Worm (Caenorhabditis elegans) whole organism, L2 larva: ENCODE data around the gene nhr-172.

Experiments used
- C34F6.9 ChIP-seq: fragments of 150-350 bp; optimal IDR thresholded peaks from 2 replicates; lab custom pipeline; 2014; ENCODE audit warnings: missing biosample characterization, missing genetic modification characterization
- F13H6.1 ChIP-seq: sonication (generic microtip); optimal IDR thresholded peaks from 2 replicates; lab custom pipeline; 2016; ENCODE audit warnings: missing genetic modification characterization, missing compliant biosample characterization
- R02D3.7 ChIP-seq: fragments of 150-350 bp; optimal IDR thresholded peaks from 2 replicates; lab custom pipeline; 2014; ENCODE audit warnings: missing biosample characterization, missing genetic modification characterization
- Y55F3AM.14 ChIP-seq: fragments of 200-800 bp; sonication (Bioruptor generic); optimal IDR thresholded peaks from 2 replicates; lab custom pipeline; 2018; ENCODE audit warnings: mild to moderate bottlenecking, missing genetic modification characterization, missing compliant biosample characterization
- ZK546.5 ChIP-seq: sonication (generic microtip); optimal IDR thresholded peaks from 2 replicates; lab custom pipeline; 2017; ENCODE audit warnings: missing biosample characterization, missing genetic modification characterization
- aly-2 ChIP-seq: fragments of 150-350 bp; optimal IDR thresholded peaks from 2 replicates; lab custom pipeline; 2014; ENCODE audit warnings: missing biosample characterization, missing genetic modification characterization
- ama-1 ChIP-seq: fragments of 150-350 bp; optimal IDR thresholded peaks from 2 replicates; lab custom pipeline; 2018; ENCODE audit warnings: inconsistent platforms
- blmp-1 ChIP-seq: sonication (generic microtip); optimal IDR thresholded peaks from 2 replicates; lab custom pipeline; 2017; ENCODE audit warnings: missing genetic modification characterization, mild to moderate bottlenecking, missing compliant biosample characterization, antibody characterized with exemption, moderate library complexity; ENCODE audit not compliant: insufficient read depth
- ceh-16 ChIP-seq: fragments of 150-350 bp; optimal IDR thresholded peaks from 2 replicates; lab custom pipeline; 2014; ENCODE audit warnings: missing biosample characterization, missing genetic modification characterization
- ceh-82 ChIP-seq: fragments of 150-350 bp; optimal IDR thresholded peaks from 2 replicates; lab custom pipeline; 2014; ENCODE audit warnings: missing biosample characterization, missing genetic modification characterization
- crh-2 ChIP-seq: sonication (generic microtip); optimal IDR thresholded peaks from 2 replicates; lab custom pipeline; 2017; ENCODE audit warnings: missing biosample characterization, missing genetic modification characterization
- dmd-4 ChIP-seq: sonication (generic microtip); optimal IDR thresholded peaks from 2 replicates; lab custom pipeline; 2017; ENCODE audit warnings: missing biosample characterization, missing genetic modification characterization
- egl-27 ChIP-seq: sonication (generic microtip); optimal IDR thresholded peaks from 3 replicates; lab custom pipeline; 2017; ENCODE audit warnings: missing biosample characterization, missing genetic modification reagents, missing genetic modification characterization
- elt-3 ChIP-seq: sonication (generic microtip); optimal IDR thresholded peaks from 2 replicates; lab custom pipeline; 2017; ENCODE audit warnings: missing biosample characterization, missing genetic modification characterization
- lin-11 ChIP-seq: fragments of 150-350 bp; sonication (generic microtip); optimal IDR thresholded peaks from 2 replicates; lab custom pipeline; 2014; ENCODE audit warnings: missing biosample characterization, missing genetic modification characterization, inconsistent platforms, mixed read lengths
- lin-39 ChIP-seq: fragments of 150-350 bp; optimal IDR thresholded peaks from 2 replicates; lab custom pipeline; 2014; ENCODE audit warnings: missing biosample characterization, missing genetic modification reagents, missing genetic modification characterization
- lsy-2 ChIP-seq, 2 experiments: fragments of 150-350 bp in 1 of 2; sonication (generic microtip) in 1 of 2; optimal IDR thresholded peaks; 2 replicates each; lab custom pipeline; 2014 to 2017; ENCODE audit warnings: missing biosample characterization in 2 of 2, missing genetic modification characterization in 2 of 2
- mab-5 ChIP-seq: fragments of 150-350 bp; optimal IDR thresholded peaks from 2 replicates; lab custom pipeline; 2014; ENCODE audit warnings: missing biosample characterization, missing genetic modification characterization
- mbf-1 ChIP-seq: sonication (generic microtip); optimal IDR thresholded peaks from 2 replicates; lab custom pipeline; 2017; ENCODE audit warnings: missing biosample characterization, missing genetic modification characterization
- mdl-1 ChIP-seq, 2 experiments: fragments of 150-350 bp in 1 of 2; sonication (generic microtip) in 1 of 2; optimal IDR thresholded peaks; 2 replicates each; lab custom pipeline; 2017; ENCODE audit warnings: missing biosample characterization in 2 of 2, missing genetic modification characterization in 2 of 2
- nhr-10 ChIP-seq: sonication (generic microtip); optimal IDR thresholded peaks from 2 replicates; lab custom pipeline; 2017; ENCODE audit warnings: missing biosample characterization, missing genetic modification characterization
- nhr-12 ChIP-seq: fragments of 150-350 bp; optimal IDR thresholded peaks from 2 replicates; lab custom pipeline; 2014; ENCODE audit warnings: missing biosample characterization, missing genetic modification characterization
- nhr-23 ChIP-seq: fragments of 150-350 bp; optimal IDR thresholded peaks from 2 replicates; lab custom pipeline; 2014; ENCODE audit warnings: missing biosample characterization, missing genetic modification reagents, missing genetic modification characterization
- nhr-237 ChIP-seq: fragments of 150-350 bp; optimal IDR thresholded peaks from 2 replicates; lab custom pipeline; 2014; ENCODE audit warnings: missing biosample characterization, missing genetic modification characterization
- nhr-25 ChIP-seq: fragments of 150-350 bp; sonication (generic microtip); optimal IDR thresholded peaks from 3 replicates; lab custom pipeline; 2014; ENCODE audit warnings: missing biosample characterization, missing genetic modification characterization
- nhr-6 ChIP-seq: fragments of 150-350 bp; optimal IDR thresholded peaks from 2 replicates; lab custom pipeline; 2014; ENCODE audit warnings: missing biosample characterization, missing genetic modification characterization
- nhr-77 ChIP-seq: fragments of 150-350 bp; optimal IDR thresholded peaks from 2 replicates; lab custom pipeline; 2014; ENCODE audit warnings: missing biosample characterization, missing genetic modification characterization
- sem-4 ChIP-seq: fragments of 150-350 bp; optimal IDR thresholded peaks from 2 replicates; lab custom pipeline; 2014; ENCODE audit warnings: missing biosample characterization, missing genetic modification reagents, missing genetic modification characterization
- skn-1 ChIP-seq: sonication (generic microtip); optimal IDR thresholded peaks from 2 replicates; lab custom pipeline; 2017; ENCODE audit warnings: missing biosample characterization, missing genetic modification characterization
- sma-3 ChIP-seq: sonication (generic microtip); optimal IDR thresholded peaks from 2 replicates; lab custom pipeline; 2016; ENCODE audit warnings: missing genetic modification reagents, missing genetic modification characterization, missing compliant biosample characterization
- snpc-4 ChIP-seq: fragments of 150-350 bp; optimal IDR thresholded peaks from 2 replicates; lab custom pipeline; 2014; ENCODE audit warnings: missing biosample characterization, missing genetic modification characterization
- unc-39 ChIP-seq: fragments of 150-350 bp; optimal IDR thresholded peaks from 2 replicates; lab custom pipeline; 2014; ENCODE audit warnings: missing biosample characterization, missing genetic modification characterization
- unc-55 ChIP-seq: fragments of 150-350 bp; sonication (generic microtip); optimal IDR thresholded peaks from 3 replicates; lab custom pipeline; 2014; ENCODE audit warnings: missing biosample characterization, missing genetic modification reagents, missing genetic modification characterization
- unc-62 ChIP-seq: fragments of 150-350 bp; optimal IDR thresholded peaks from 2 replicates; lab custom pipeline; 2014; ENCODE audit warnings: missing biosample characterization, missing genetic modification reagents, missing genetic modification characterization
- zag-1 ChIP-seq: fragments of 150-350 bp; optimal IDR thresholded peaks from 2 replicates; lab custom pipeline; 2014; ENCODE audit warnings: missing biosample characterization, missing genetic modification characterization

Gene nhr-172

DNA sequence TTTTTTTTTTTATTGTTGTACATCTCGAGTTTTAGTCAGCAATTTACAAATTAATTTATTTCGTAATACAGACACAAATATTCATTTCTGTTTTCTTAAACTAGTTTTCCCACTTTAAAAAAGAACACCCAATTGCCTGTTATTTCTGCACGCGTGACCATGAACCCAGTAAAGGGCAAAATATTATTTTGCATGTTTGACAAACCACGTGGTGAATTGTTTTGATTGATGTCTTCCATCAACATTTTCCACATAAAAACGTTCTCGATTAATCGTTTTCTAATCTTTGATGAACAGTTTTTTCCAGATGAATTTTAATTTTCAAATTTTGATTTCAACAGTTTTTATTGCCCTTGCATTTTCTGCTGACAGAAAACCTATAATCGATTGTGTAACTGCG lies 16.9 kb downstream of the nhr-172 start, which contains the start of gene C54F6.18:
C54F6.18 (plus strand) TSS at position 301 of the 400 bp plus-strand sequence.
- TF ChIP-seq nhr-10 (no peak), mbf-1 (tag; lab: Kevin White, UChicago) (no peak)
- TF ChIP-seq, all 48 proteins: peak for 0

DNA sequence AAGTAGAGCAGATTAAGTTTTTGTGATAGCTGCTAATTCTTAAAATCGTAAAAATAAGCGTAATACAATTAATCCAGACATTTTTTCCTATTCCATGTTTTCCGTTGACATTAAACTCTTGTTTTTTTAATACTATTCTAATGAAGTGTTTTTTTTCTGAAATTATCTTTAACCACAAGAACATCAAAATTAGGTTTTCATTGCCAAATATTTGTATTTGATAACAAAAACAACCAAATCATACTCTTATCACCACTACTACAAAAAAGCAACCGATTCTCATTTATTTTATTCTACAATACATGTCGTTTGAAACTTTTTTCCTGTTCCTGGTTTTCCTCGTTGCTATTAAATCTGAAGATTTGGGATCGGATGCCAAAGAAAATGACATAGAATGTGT lies 18.4 kb downstream of the nhr-172 start, which contains the start of gene C54F6.17:
C54F6.17 (plus strand) TSS at position 301 of the 400 bp plus-strand sequence.
- TF ChIP-seq dmd-4 (tag; lab: Kevin White, UChicago) (no peak), nhr-23 (tag; lab: Kevin White, UChicago) (no peak)

DNA sequence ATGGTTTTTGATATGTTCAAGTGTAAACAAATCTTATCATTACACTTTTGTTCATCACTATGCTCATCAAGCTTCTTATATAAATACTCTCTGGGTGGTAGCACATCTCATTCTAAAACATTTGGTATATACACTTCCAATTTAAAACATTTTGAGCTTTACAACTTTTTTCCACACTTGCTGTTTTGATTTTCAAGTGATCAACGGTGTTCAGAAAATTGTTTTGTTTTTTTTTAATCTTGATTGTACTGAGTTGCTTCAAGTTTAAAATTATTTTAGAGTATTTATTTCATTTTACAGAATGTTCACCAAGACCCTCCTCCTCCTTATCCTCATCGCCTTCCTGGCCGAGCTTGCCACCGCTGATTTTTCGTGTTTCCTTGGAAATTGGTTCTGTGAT lies 20.0 kb downstream of the nhr-172 start, which contains the start of gene C54F6.5:
C54F6.5 (plus strand) TSS at position 301 of the 400 bp plus-strand sequence.
- TF ChIP-seq nhr-12 (tag; lab: Kevin White, UChicago) (no peak), mab-5 (no peak), ceh-16 (tag; lab: Kevin White, UChicago) (no peak), lin-11 (tag; lab: Kevin White, UChicago) (no peak), ceh-82 (tag; lab: Kevin White, UChicago) (no peak), sma-3 (GFP tag; lab: Kevin White, UChicago) (no peak), nhr-6 (no peak), crh-2 (no peak), ama-1 (lab: Kevin White, UChicago) (no peak), nhr-10 (no peak), unc-62 (GFP tag; lab: Kevin White, UChicago) (no peak), R02D3.7 (no peak), nhr-25 (tag; lab: Kevin White, UChicago) (no peak), aly-2 (tag; lab: Kevin White, UChicago) (no peak), elt-3 (tag; lab: Kevin White, UChicago) (no peak)

DNA sequence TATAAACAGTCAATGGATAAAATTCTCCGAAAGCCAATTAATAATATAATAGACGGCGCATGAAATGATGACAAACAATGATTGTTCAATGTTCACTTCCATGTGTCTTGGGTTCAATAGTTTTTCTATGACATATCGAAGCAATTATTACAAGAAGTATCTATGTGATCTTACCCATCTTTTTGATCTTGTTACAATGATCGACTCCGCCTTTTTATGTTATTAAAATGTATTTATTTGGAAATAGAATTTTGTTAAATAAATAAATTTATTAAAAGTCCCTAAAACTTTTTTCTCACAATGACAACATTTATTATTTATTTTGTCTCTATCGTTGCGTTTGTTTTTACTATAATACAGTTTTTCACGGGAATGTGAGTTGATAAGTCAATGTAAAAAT lies 21.0 kb downstream of the nhr-172 start, which contains the start of gene swt-2:
swt-2 (plus strand) TSS at position 301 of the 400 bp plus-strand sequence.
- no peak for TF ChIP-seq lsy-2 (tag; optimal IDR thresholded peaks at IDR 0.05; lab: Kevin White, UChicago)
- TF ChIP-seq mdl-1 (tag; optimal IDR thresholded peaks at IDR 0.05; lab: Kevin White, UChicago) = no peak
- TF ChIP-seq nhr-237 (tag; lab: Kevin White, UChicago) = no peak
- TF ChIP-seq egl-27 (tag; lab: Kevin White, UChicago) = no peak
- no peak for TF ChIP-seq nhr-23 (tag; lab: Kevin White, UChicago)
- TF ChIP-seq nhr-25 (tag; lab: Kevin White, UChicago) = no peak
- no peak for TF ChIP-seq sem-4 (tag; lab: Kevin White, UChicago)
- no peak for TF ChIP-seq blmp-1 (tag; lab: Kevin White, UChicago)
- no peak for TF ChIP-seq zag-1 (tag; lab: Kevin White, UChicago)
- no peak for TF ChIP-seq elt-3 (tag; lab: Kevin White, UChicago)

DNA sequence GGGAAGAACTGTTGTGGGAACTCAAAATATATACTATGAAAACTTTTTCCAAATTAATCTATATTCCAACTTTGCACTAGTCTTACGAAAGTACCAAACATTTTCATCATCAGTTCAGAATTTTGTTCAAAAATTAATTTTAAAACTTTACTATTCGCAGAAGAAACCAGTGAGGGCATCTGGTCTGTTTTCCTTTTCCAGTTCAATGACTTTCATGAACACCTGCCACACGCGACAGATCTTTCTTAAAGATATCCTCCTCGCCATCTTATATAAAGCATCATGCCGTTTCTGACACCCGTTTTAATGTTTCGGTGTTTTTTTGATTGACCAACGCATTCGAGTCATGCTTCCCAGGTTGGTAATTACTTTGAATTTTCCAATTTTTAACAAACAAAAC lies 24.2 kb downstream of the nhr-172 start, which contains the start of gene C54F6.3:
C54F6.3 (plus strand) TSS at position 301 of the 400 bp plus-strand sequence.
- TF ChIP-seq snpc-4 (tag; lab: Kevin White, UChicago) (no peak), mab-5 (no peak), mbf-1 (tag; lab: Kevin White, UChicago) (no peak), unc-39 (tag; lab: Kevin White, UChicago) (no peak), C34F6.9 (tag; lab: Kevin White, UChicago) (no peak), crh-2 (no peak), sma-3 (GFP tag; lab: Kevin White, UChicago) (no peak), Y55F3AM.14 (GFP tag; lab: Kevin White, UChicago) (no peak)

DNA sequence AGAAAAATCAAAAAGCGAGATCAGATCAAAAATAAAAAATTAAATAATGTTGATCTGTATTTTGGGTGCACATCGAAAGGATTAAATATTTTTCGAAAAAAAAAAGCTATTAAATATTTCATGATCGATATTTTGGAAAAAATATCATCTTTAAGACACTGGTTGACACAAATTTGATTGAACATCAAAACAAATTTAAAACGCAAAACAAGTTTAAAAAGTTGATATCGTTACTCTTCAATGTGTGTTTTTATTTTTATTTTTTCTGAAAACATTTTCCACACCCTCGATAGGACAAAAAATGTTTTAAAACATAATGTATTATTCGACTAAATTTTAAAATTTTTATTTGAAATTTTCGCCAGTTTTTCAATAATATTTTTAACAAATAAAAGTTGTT lies 29.2 kb downstream of the nhr-172 start, which contains the start of gene C54F6.12:
C54F6.12 (minus strand) TSS at position 101 of the 400 bp plus-strand sequence.
- TF ChIP-seq sma-3 (GFP tag; lab: Kevin White, UChicago) = no peak
- TF ChIP-seq crh-2 = no peak
- TF ChIP-seq sem-4 (tag; lab: Kevin White, UChicago) = no peak

DNA sequence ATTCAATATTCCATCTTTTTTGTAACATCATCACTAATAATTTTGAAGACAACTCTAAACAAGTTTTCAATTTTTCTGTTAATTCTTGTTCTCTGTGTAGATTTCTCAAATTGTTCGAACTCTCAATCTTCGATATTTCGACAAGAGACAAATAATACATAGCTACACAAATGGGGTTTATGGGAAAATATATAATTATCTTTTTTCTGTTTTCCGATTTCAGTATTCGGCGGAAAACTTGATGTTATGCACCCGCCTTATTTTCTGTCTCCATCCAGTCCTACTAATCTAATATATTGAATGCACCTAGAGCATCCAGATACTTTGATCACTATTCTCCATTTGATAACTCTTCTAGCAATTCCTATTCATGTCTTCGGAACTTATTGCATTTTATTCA lies 30.2 kb downstream of the nhr-172 start, which contains the start of gene srh-268:
srh-268 (plus strand) TSS at position 301 of the 400 bp plus-strand sequence.
- no peak for TF ChIP-seq F13H6.1 (tag; lab: Kevin White, UChicago)
- no peak for TF ChIP-seq unc-55 (GFP tag; lab: Kevin White, UChicago)
- no peak for TF ChIP-seq ceh-16 (tag; lab: Kevin White, UChicago)
- TF ChIP-seq unc-39 (tag; lab: Kevin White, UChicago) = no peak
- TF ChIP-seq lin-39 (tag; lab: Kevin White, UChicago) = no peak
- no peak for TF ChIP-seq nhr-77 (tag; lab: Kevin White, UChicago)
- no peak for TF ChIP-seq sma-3 (GFP tag; lab: Kevin White, UChicago)
- TF ChIP-seq skn-1 (tag; lab: Kevin White, UChicago) = no peak
- no peak for TF ChIP-seq ceh-82 (tag; lab: Kevin White, UChicago)
- TF ChIP-seq ZK546.5 (tag; lab: Kevin White, UChicago) = no peak
- TF ChIP-seq R02D3.7 = no peak
- TF ChIP-seq unc-62 (GFP tag; lab: Kevin White, UChicago) = no peak
